Worm (Caenorhabditis elegans) whole organism, mixed stage, embryonic: ENCODE measurements around the gene trpp-9.

Experiments used
- ceh-39 ChIP-seq: fragments of 150-350 bp; optimal IDR thresholded peaks from 2 replicates; lab custom pipeline; 2014; ENCODE audit warnings: missing biosample characterization, missing genetic modification characterization
- nhr-237 ChIP-seq: fragments of 150-350 bp; optimal IDR thresholded peaks from 2 replicates; lab custom pipeline; 2014; ENCODE audit warnings: missing biosample characterization, missing genetic modification characterization
- snpc-4 ChIP-seq: fragments of 150-350 bp; optimal IDR thresholded peaks from 2 replicates; lab custom pipeline; 2014; ENCODE audit warnings: missing biosample characterization, missing genetic modification characterization

DNA sequence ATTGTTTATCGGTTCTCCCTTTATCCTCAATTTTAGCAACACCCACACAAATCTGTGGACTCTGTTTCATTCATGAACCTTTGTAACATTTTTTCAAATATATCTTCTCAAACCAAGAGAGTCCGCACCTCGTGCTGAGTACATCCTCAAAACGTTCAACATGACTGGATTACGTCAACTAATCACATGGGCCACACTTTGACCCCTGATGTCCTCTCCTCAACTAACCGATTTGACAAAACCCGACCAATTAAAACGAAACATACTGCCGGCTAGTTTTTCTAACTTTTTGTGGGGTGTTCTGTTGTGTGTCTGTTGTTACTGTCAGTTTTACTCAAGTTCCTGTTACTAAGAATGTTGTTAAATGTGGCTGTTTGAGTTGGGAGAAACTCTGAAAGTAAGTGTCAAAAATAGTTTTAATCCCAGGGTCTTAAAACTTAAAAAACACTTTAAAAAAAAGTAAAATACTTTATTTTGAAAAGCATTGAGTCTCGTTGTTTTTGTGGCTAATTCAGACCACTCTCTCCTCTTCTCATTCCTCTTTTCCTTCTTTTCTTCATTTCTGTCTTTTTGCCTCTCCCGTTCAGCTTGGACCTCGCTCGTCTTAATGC, 8.1 kb upstream of the trpp-9 start:
- TF ChIP-seq snpc-4 (tag; lab: Kevin White, UChicago), result no peak
- TF ChIP-seq ceh-39 (tag; lab: Kevin White, UChicago), result no peak
- no peak for TF ChIP-seq nhr-237 (tag; lab: Kevin White, UChicago)
